Fruit fly (Drosophila melanogaster): ENCODE data around the gene CG44303.

Gene CG44303

DNA sequence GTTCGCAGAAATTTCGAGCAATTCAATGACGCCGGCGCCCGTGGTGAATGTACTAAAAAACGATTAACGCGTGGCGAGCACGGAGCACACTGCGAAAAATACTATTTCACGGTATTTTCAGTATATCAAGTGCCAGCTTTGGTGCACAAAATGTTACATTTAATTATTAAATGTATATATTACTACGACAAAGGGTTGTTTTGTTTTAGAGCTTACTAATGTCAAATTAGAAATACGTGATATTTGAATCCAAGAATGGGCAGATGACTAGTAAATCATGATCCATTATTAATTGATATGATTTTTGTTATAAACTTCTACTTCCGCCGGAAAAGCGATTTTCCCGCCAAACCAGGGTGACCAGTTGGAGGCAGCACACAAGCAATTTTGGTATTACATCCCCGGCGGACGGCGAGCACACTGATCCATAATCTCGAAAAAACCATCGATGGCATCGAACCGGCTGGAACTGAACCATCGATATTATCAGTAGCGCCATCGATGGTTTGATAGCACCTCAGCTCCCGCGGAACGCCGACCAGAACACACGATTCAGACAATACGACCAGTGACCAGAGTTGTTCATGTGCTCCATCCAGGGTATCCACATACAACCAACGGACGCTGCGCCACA is 32.9 kb downstream of the CG44303 start, which contains the start of the genes CG3226 and Cdc7 (continued):
- TF ChIP-seq OdsH (GFP tag; optimal IDR thresholded peaks at IDR 0.05) (peak; percentile 67), vri (GFP tag; optimal IDR thresholded peaks at IDR 0.05) (peak; percentile 59), lz (GFP tag; optimal IDR thresholded peaks at IDR 0.05) (peak; percentile 50), Sox15 (GFP tag; optimal IDR thresholded peaks at IDR 0.05) (no peak), svp (GFP tag) (peak; percentile 61), CG3032 (tag; optimal IDR thresholded peaks at IDR 0.05) (peak; percentile 45), Smox (GFP tag; optimal IDR thresholded peaks at IDR 0.05) (peak; percentile 56), CG10631 (GFP tag; optimal IDR thresholded peaks at IDR 0.05) (peak; percentile 46), net (GFP tag; optimal IDR thresholded peaks at IDR 0.05) (peak; percentile 70), acj6 (GFP tag; optimal IDR thresholded peaks at IDR 0.05) (peak; percentile 67), CG6854 (GFP tag; optimal IDR thresholded peaks at IDR 0.05) (peak; percentile 66), CG6163 (GFP tag; IDR thresholded peaks at IDR 0.05) (peak; percentile 54; the same call in 1 of the 3 replicates), Hr39 (GFP tag; optimal IDR thresholded peaks at IDR 0.05) (peak; percentile 30), CG34406 (GFP tag; optimal IDR thresholded peaks at IDR 0.05) (peak; percentile 64), dsx (GFP tag; optimal IDR thresholded peaks at IDR 0.05; ENCODE audit: poor library complexity, severe bottlenecking) (peak; percentile 33), Gug (GFP tag; IDR thresholded peaks at IDR 0.05) (no peak), CG6808 (GFP tag; optimal IDR thresholded peaks at IDR 0.05) (peak; percentile 74), salr (GFP tag; optimal IDR thresholded peaks at IDR 0.05) (peak; percentile 4 to 27), Blimp-1 (GFP tag; optimal IDR thresholded peaks at IDR 0.05) (peak; percentile 58), CG6276 (GFP tag; optimal IDR thresholded peaks at IDR 0.05) (peak; percentile 9)

DNA sequence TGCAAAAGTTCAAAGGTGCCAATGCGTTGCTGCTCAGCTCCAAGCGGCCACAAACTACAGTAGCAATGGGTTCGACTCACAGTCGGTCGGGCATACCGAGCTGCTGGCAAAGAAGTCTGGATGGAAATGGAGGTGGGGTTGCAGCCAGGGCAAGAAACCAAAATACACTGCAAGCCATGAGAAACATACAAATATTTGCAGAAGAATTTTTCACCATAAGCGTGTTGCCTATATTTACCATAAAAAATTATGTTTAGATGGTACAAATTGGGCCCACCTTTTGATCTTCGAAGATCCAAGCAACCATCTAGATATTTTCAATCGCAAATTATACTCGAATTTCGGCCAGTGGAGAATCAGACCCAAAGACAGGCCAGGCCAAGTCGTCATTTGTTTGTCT is 40.4 kb downstream of the CG44303 start:
- TF ChIP-seq CG6854 (GFP tag; optimal IDR thresholded peaks at IDR 0.05) (no peak), Hr4 (GFP tag; optimal IDR thresholded peaks at IDR 0.05) (peak; percentile 13), OdsH (GFP tag; optimal IDR thresholded peaks at IDR 0.05) (peak; percentile 4), vri (GFP tag; optimal IDR thresholded peaks at IDR 0.05) (no peak), Lpt (GFP tag; optimal IDR thresholded peaks at IDR 0.05) (peak; percentile 9), CG3919 (GFP tag; optimal IDR thresholded peaks at IDR 0.05) (peak; percentile 9), CG34406 (GFP tag; optimal IDR thresholded peaks at IDR 0.05) (no peak), CG1621 (tag; optimal IDR thresholded peaks at IDR 0.05) (no peak), esn (GFP tag; optimal IDR thresholded peaks at IDR 0.05) (peak; percentile 12), lz (GFP tag; optimal IDR thresholded peaks at IDR 0.05) (no peak), CG16779 (tag; optimal IDR thresholded peaks at IDR 0.05) (no peak), Eip78C (GFP tag) (peak; percentile 73), Sox102F (GFP tag; optimal IDR thresholded peaks at IDR 0.05) (no peak), net (GFP tag; optimal IDR thresholded peaks at IDR 0.05) (no peak), fd85E (GFP tag; optimal IDR thresholded peaks at IDR 0.05) (no peak), dsx (GFP tag; optimal IDR thresholded peaks at IDR 0.05; ENCODE audit: poor library complexity, severe bottlenecking) (peak; percentile 1), CG15336 (GFP tag; IDR thresholded peaks at IDR 0.05) (peak; percentile 42; the same call in 1 of the 2 replicates), CG11762 (GFP tag; optimal IDR thresholded peaks at IDR 0.05; ENCODE audit: insufficient read depth) (no peak), salr (GFP tag; optimal IDR thresholded peaks at IDR 0.05) (peak in 1 of 2 experiments; percentile 6), CG6792 (GFP tag; optimal IDR thresholded peaks at IDR 0.05) (peak; percentile 5), CG8632 (GFP tag; optimal IDR thresholded peaks at IDR 0.05) (no peak), Gug (GFP tag; IDR thresholded peaks at IDR 0.05) (no peak), cyc (GFP tag; optimal IDR thresholded peaks at IDR 0.05) (no peak), CG8119 (GFP tag; IDR thresholded peaks at IDR 0.05) (peak; percentile 26; the same call in 1 of the 3 replicates), topi (GFP tag; optimal IDR thresholded peaks at IDR 0.05) (no peak), Sox14 (GFP tag; optimal IDR thresholded peaks at IDR 0.05) (peak; percentile 18), spab (GFP tag; optimal IDR thresholded peaks at IDR 0.05) (no peak), Smox (GFP tag; optimal IDR thresholded peaks at IDR 0.05) (peak; percentile 24), dac (GFP tag; optimal IDR thresholded peaks at IDR 0.05) (no peak), Eip75B (GFP tag; optimal IDR thresholded peaks at IDR 0.05) (no peak), CG3032 (tag; optimal IDR thresholded peaks at IDR 0.05) (peak; percentile 10), Ets21C (GFP tag; optimal IDR thresholded peaks at IDR 0.05) (no peak), Eip93F (GFP tag; optimal IDR thresholded peaks at IDR 0.05) (no peak), fkh (GFP tag; optimal IDR thresholded peaks at IDR 0.05) (no peak), CG11902 (GFP tag; optimal IDR thresholded peaks at IDR 0.05) (no peak), CG7368 (GFP tag; optimal IDR thresholded peaks at IDR 0.05) (no peak), Sox15 (GFP tag; optimal IDR thresholded peaks at IDR 0.05) (no peak), svp (GFP tag) (peak; percentile 64), CG11294 (GFP tag; IDR thresholded peaks at IDR 0.05) (no peak), CG6808 (GFP tag; optimal IDR thresholded peaks at IDR 0.05) (no peak), CG10669 (GFP tag; optimal IDR thresholded peaks at IDR 0.05) (no peak), CG10631 (GFP tag; optimal IDR thresholded peaks at IDR 0.05) (peak; percentile 25)

Measured in whole organism, prepupa.